Worm (Caenorhabditis elegans) whole organism, young adult: ENCODE results near the gene cpr-1.

ENCODE experiments used
- B0019.2 ChIP-seq: fragments of 200-800 bp; sonication (Bioruptor generic); conservative IDR thresholded peaks from 2 replicates; pipeline ENCODE4 v1.3.6; 2022; ENCODE audit warnings: missing genetic modification reagents, missing genetic modification characterization, missing compliant biosample characterization
- B0336.3 ChIP-seq: fragments of 200-800 bp; sonication (Bioruptor generic); IDR thresholded peaks from 2 replicates; pipeline ENCODE4 v1.3.6; 2022; ENCODE audit warnings: missing genetic modification characterization, missing compliant biosample characterization
- D2030.7 ChIP-seq: fragments of 200-800 bp; sonication (Bioruptor generic); IDR thresholded peaks from 2 replicates; pipeline ENCODE4 v1.3.6; 2022; ENCODE audit warnings: missing genetic modification reagents, missing genetic modification characterization, missing compliant biosample characterization
- F22D6.2 ChIP-seq: sonication (generic microtip); optimal IDR thresholded peaks from 2 replicates; lab custom pipeline; 2016; ENCODE audit warnings: mild to moderate bottlenecking, missing genetic modification characterization, missing compliant biosample characterization
- F23B12.7 ChIP-seq: sonication (generic microtip); optimal IDR thresholded peaks from 2 replicates; lab custom pipeline; 2017; ENCODE audit warnings: missing genetic modification characterization, mild to moderate bottlenecking, missing compliant biosample characterization, antibody characterized with exemption, moderate library complexity; ENCODE audit not compliant: insufficient read depth
- F37B4.10 ChIP-seq: fragments of 200-800 bp; sonication (Bioruptor generic); IDR thresholded peaks from 2 replicates; pipeline ENCODE4 v1.3.6; 2022; ENCODE audit warnings: missing genetic modification characterization, missing compliant biosample characterization
- F52B5.7 ChIP-seq: sonication (generic microtip); optimal IDR thresholded peaks from 2 replicates; lab custom pipeline; 2016; ENCODE audit warnings: mild to moderate bottlenecking, missing genetic modification characterization, missing compliant biosample characterization
- F57A8.1 ChIP-seq: fragments of 200-800 bp; sonication (Bioruptor generic); optimal IDR thresholded peaks from 2 replicates; lab custom pipeline; 2018; ENCODE audit warnings: mild to moderate bottlenecking, missing genetic modification characterization, moderate library complexity, missing compliant biosample characterization
- F57C9.4 ChIP-seq: sonication (generic microtip); optimal IDR thresholded peaks from 2 replicates; lab custom pipeline; 2017; ENCODE audit warnings: mild to moderate bottlenecking, missing genetic modification characterization, missing compliant biosample characterization
- K12H6.12 ChIP-seq: fragments of 200-800 bp; sonication (Bioruptor generic); optimal IDR thresholded peaks from 2 replicates; lab custom pipeline; 2018; ENCODE audit warnings: mild to moderate bottlenecking, missing genetic modification characterization, missing compliant biosample characterization
- T07F8.4 ChIP-seq: sonication (generic microtip); optimal IDR thresholded peaks from 2 replicates; lab custom pipeline; 2016; ENCODE audit warnings: mild to moderate bottlenecking, missing genetic modification characterization, moderate library complexity, missing compliant biosample characterization
- T26A5.8 ChIP-seq: sonication (generic microtip); optimal IDR thresholded peaks from 2 replicates; lab custom pipeline; 2016; ENCODE audit warnings: missing genetic modification characterization, missing compliant biosample characterization
- Y53F4B.3 ChIP-seq: fragments of 200-800 bp; sonication (Bioruptor generic); IDR thresholded peaks from 2 replicates; pipeline ENCODE4 v1.3.6; 2022; ENCODE audit warnings: missing genetic modification reagents, missing genetic modification characterization, missing compliant biosample characterization
- akir-1 ChIP-seq: fragments of 200-800 bp; sonication (Bioruptor generic); optimal IDR thresholded peaks from 2 replicates; lab custom pipeline; 2018; ENCODE audit warnings: mild to moderate bottlenecking, missing genetic modification characterization, moderate library complexity, missing compliant biosample characterization
- aptf-3 ChIP-seq: fragments of 200-800 bp; sonication (Bioruptor generic); IDR thresholded peaks from 2 replicates; pipeline ENCODE4 v1.3.6; 2022; ENCODE audit warnings: missing genetic modification characterization, missing compliant biosample characterization
- attf-5 ChIP-seq: fragments of 200-800 bp; sonication (Bioruptor generic); optimal IDR thresholded peaks from 2 replicates; lab custom pipeline; 2018; ENCODE audit warnings: mild to moderate bottlenecking, missing genetic modification characterization, missing compliant biosample characterization
- bed-1 ChIP-seq: fragments of 200-800 bp; sonication (Bioruptor generic); IDR thresholded peaks from 2 replicates; pipeline ENCODE4 v1.3.6; 2022; ENCODE audit warnings: missing genetic modification reagents, missing genetic modification characterization, missing compliant biosample characterization
- ceh-40 ChIP-seq: fragments of 200-800 bp; sonication (Bioruptor generic); IDR thresholded peaks from 2 replicates; pipeline ENCODE4 v1.3.6; 2022; ENCODE audit warnings: missing genetic modification characterization, missing compliant biosample characterization
- ceh-58 ChIP-seq: fragments of 200-800 bp; sonication (Bioruptor generic); IDR thresholded peaks from 2 replicates; pipeline ENCODE4 v1.3.6; 2022; ENCODE audit warnings: missing genetic modification characterization, missing compliant biosample characterization
- ceh-79 ChIP-seq: sonication (generic microtip); optimal IDR thresholded peaks from 2 replicates; lab custom pipeline; 2017; ENCODE audit warnings: mild to moderate bottlenecking, missing genetic modification characterization, missing compliant biosample characterization
- dpff-1 ChIP-seq: sonication (generic microtip); optimal IDR thresholded peaks from 2 replicates; lab custom pipeline; 2017; ENCODE audit warnings: mild to moderate bottlenecking, missing genetic modification characterization, missing compliant biosample characterization
- dpl-1 ChIP-seq: fragments of 150-350 bp; optimal IDR thresholded peaks from 2 replicates; lab custom pipeline; 2014; ENCODE audit warnings: missing biosample characterization, missing genetic modification reagents, missing genetic modification characterization
- efl-1 ChIP-seq: fragments of 150-350 bp; optimal IDR thresholded peaks from 2 replicates; lab custom pipeline; 2014; ENCODE audit warnings: missing biosample characterization, missing genetic modification reagents, missing genetic modification characterization
- gei-17 ChIP-seq: fragments of 200-800 bp; sonication (Bioruptor generic); optimal IDR thresholded peaks from 2 replicates; lab custom pipeline; 2018; ENCODE audit warnings: mild to moderate bottlenecking, missing genetic modification characterization, missing compliant biosample characterization
- hsf-1 ChIP-seq: fragments of 200-800 bp; sonication (Bioruptor generic); IDR thresholded peaks from 2 replicates; pipeline ENCODE4 v1.3.6; 2022; ENCODE audit warnings: missing genetic modification reagents, missing genetic modification characterization, missing compliant biosample characterization
- let-526 ChIP-seq: fragments of 200-800 bp; sonication (Bioruptor generic); IDR thresholded peaks from 2 replicates; pipeline ENCODE4 v1.3.6; 2022; ENCODE audit warnings: missing genetic modification reagents, missing genetic modification characterization, missing compliant biosample characterization
- mel-28 ChIP-seq: sonication (generic microtip); optimal IDR thresholded peaks from 2 replicates; lab custom pipeline; 2016; ENCODE audit warnings: borderline replicate concordance, mild to moderate bottlenecking, missing genetic modification characterization, missing compliant biosample characterization
- nfya-1 ChIP-seq: sonication (generic microtip); optimal IDR thresholded peaks from 2 replicates; lab custom pipeline; 2017; ENCODE audit warnings: antibody characterized with exemption, missing compliant biosample characterization, missing genetic modification characterization, borderline replicate concordance; ENCODE audit not compliant: insufficient read depth
- nhr-120 ChIP-seq: fragments of 200-800 bp; sonication (Bioruptor generic); IDR thresholded peaks from 2 replicates; pipeline ENCODE4 v1.3.6; 2022; ENCODE audit warnings: missing genetic modification characterization, missing compliant biosample characterization
- nhr-179 ChIP-seq: sonication (generic microtip); optimal IDR thresholded peaks from 2 replicates; lab custom pipeline; 2016; ENCODE audit warnings: mild to moderate bottlenecking, missing genetic modification characterization, missing compliant biosample characterization
- nhr-27 ChIP-seq: fragments of 200-800 bp; sonication (Bioruptor generic); optimal IDR thresholded peaks from 2 replicates; lab custom pipeline; 2018; ENCODE audit warnings: mild to moderate bottlenecking, missing genetic modification characterization, moderate library complexity, missing compliant biosample characterization
- nhr-80 ChIP-seq: sonication (generic microtip); optimal IDR thresholded peaks from 2 replicates; lab custom pipeline; 2016; ENCODE audit warnings: missing genetic modification characterization, missing compliant biosample characterization
- pbrm-1 ChIP-seq: fragments of 200-800 bp; sonication (Bioruptor generic); IDR thresholded peaks from 2 replicates; pipeline ENCODE4 v1.3.6; 2022; ENCODE audit warnings: missing genetic modification reagents, missing genetic modification characterization, missing compliant biosample characterization
- rec-8 ChIP-seq, 2 experiments: sonication (generic microtip); optimal IDR thresholded peaks; 2 replicates each; lab custom pipeline; 2016; ENCODE audit warnings: mild to moderate bottlenecking in 2 of 2, missing genetic modification characterization in 2 of 2, missing genetic modification reagents in 2 of 2, missing genotype in 2 of 2, missing biosample characterization in 1 of 2, missing compliant biosample characterization in 1 of 2, moderate library complexity in 1 of 2
- snpc-1.3 ChIP-seq: sonication (generic microtip); optimal IDR thresholded peaks from 2 replicates; lab custom pipeline; 2017; ENCODE audit warnings: missing genetic modification characterization, mild to moderate bottlenecking, missing compliant biosample characterization, antibody characterized with exemption, moderate library complexity, missing genotype, missing genetic modification reagents; ENCODE audit not compliant: insufficient read depth
- tbx-9 ChIP-seq: sonication (generic microtip); optimal IDR thresholded peaks from 2 replicates; lab custom pipeline; 2016; ENCODE audit warnings: borderline replicate concordance, missing genetic modification characterization, inconsistent platforms, missing compliant biosample characterization
- tlf-1 ChIP-seq: fragments of 200-800 bp; sonication (Bioruptor generic); optimal IDR thresholded peaks from 2 replicates; lab custom pipeline; 2018; ENCODE audit warnings: mild to moderate bottlenecking, missing genetic modification characterization, missing compliant biosample characterization
- xnd-1 ChIP-seq: sonication (generic microtip); optimal IDR thresholded peaks from 2 replicates; lab custom pipeline; 2016; ENCODE audit warnings: missing genotype, missing genetic modification reagents, missing genetic modification characterization, missing compliant biosample characterization
- zim-3 ChIP-seq: sonication (generic microtip); optimal IDR thresholded peaks from 2 replicates; lab custom pipeline; 2017; ENCODE audit warnings: mild to moderate bottlenecking, missing genetic modification characterization, moderate library complexity, missing compliant biosample characterization
- ztf-6 ChIP-seq: fragments of 200-800 bp; sonication (Bioruptor generic); IDR thresholded peaks from 2 replicates; pipeline ENCODE4 v1.3.6; 2022; ENCODE audit warnings: missing genetic modification reagents, missing genetic modification characterization, missing compliant biosample characterization

cpr-1 gene

ce11 chrV:11945429-11945828 lies 29.9 kb upstream of the cpr-1 start:
- TF ChIP-seq nhr-27 (tag; lab: Kevin White, UChicago): no peak
- no peak for TF ChIP-seq efl-1 (GFP tag; lab: Kevin White, UChicago)
- TF ChIP-seq K12H6.12: no peak
- TF ChIP-seq ceh-40: no peak
- no peak for TF ChIP-seq ceh-58 (GFP tag; lab: Robert Waterston, UW)
- TF ChIP-seq Y53F4B.3 (GFP tag; lab: Robert Waterston, UW): no peak
- no peak for TF ChIP-seq dpl-1 (GFP tag; lab: Kevin White, UChicago)
- no peak for TF ChIP-seq attf-5 (GFP tag; lab: Kevin White, UChicago)
- no peak for TF ChIP-seq F23B12.7 (tag; lab: Kevin White, UChicago)
- TF ChIP-seq ztf-6 (GFP tag; lab: Robert Waterston, UW): no peak
- TF ChIP-seq T26A5.8 (tag; lab: Kevin White, UChicago): no peak
- no peak for TF ChIP-seq B0019.2
- no peak for TF ChIP-seq nfya-1 (tag; lab: Kevin White, UChicago)
- TF ChIP-seq ceh-79 (tag; lab: Kevin White, UChicago): no peak

- no peak for TF ChIP-seq B0336.3 (GFP tag; lab: Robert Waterston, UW)
- TF ChIP-seq ceh-58 (GFP tag; lab: Robert Waterston, UW): no peak
- TF ChIP-seq xnd-1: no peak
Measured at ce11 chrV:11946818-11947217, 28.5 kb upstream of the cpr-1 start.

ce11 chrV:11947414-11947954 lies 27.9 kb upstream of the cpr-1 start:
- TF ChIP-seq dpff-1 (tag; lab: Kevin White, UChicago) (no peak), nhr-120 (GFP tag; lab: Robert Waterston, UW) (no peak), rec-8 (tag; optimal IDR thresholded peaks at IDR 0.05; lab: Kevin White, UChicago) (no peak), nfya-1 (tag; lab: Kevin White, UChicago) (no peak), ceh-58 (GFP tag; lab: Robert Waterston, UW) (no peak), tlf-1 (GFP tag; lab: Kevin White, UChicago) (no peak), akir-1 (no peak), F57A8.1 (GFP tag; lab: Kevin White, UChicago) (no peak), F57C9.4 (tag; lab: Kevin White, UChicago) (no peak), D2030.7 (GFP tag; lab: Robert Waterston, UW) (no peak), T07F8.4 (no peak), B0336.3 (GFP tag; lab: Robert Waterston, UW) (no peak), ceh-40 (no peak), F37B4.10 (GFP tag; lab: Robert Waterston, UW) (no peak), hsf-1 (GFP tag; lab: Robert Waterston, UW) (no peak), mel-28 (tag; lab: Kevin White, UChicago) (no peak), efl-1 (GFP tag; lab: Kevin White, UChicago) (no peak)
- TF ChIP-seq, all 124 proteins: peak for 0

ce11 chrV:11948581-11948980 lies 26.8 kb upstream of the cpr-1 start:
- TF ChIP-seq let-526 (GFP tag; lab: Robert Waterston, UW): no peak
- no peak for TF ChIP-seq F37B4.10 (GFP tag; lab: Robert Waterston, UW)
- TF ChIP-seq hsf-1 (GFP tag; lab: Robert Waterston, UW): no peak
- no peak for TF ChIP-seq nhr-179 (tag; lab: Kevin White, UChicago)
- TF ChIP-seq F52B5.7 (tag; lab: Kevin White, UChicago): no peak
- TF ChIP-seq ceh-79 (tag; lab: Kevin White, UChicago): no peak
- no peak for TF ChIP-seq snpc-1.3 (tag; lab: Kevin White, UChicago)
- no peak for TF ChIP-seq tbx-9
- no peak for TF ChIP-seq dpff-1 (tag; lab: Kevin White, UChicago)
- no peak for TF ChIP-seq bed-1 (GFP tag; lab: Robert Waterston, UW)
- TF ChIP-seq D2030.7 (GFP tag; lab: Robert Waterston, UW): no peak
- TF ChIP-seq gei-17 (GFP tag; lab: Kevin White, UChicago): no peak
- no peak for TF ChIP-seq nhr-80
- no peak for TF ChIP-seq aptf-3 (GFP tag; lab: Robert Waterston, UW)
- TF ChIP-seq T07F8.4: no peak
- TF ChIP-seq zim-3 (tag; lab: Kevin White, UChicago): no peak
- TF ChIP-seq pbrm-1: no peak
- no peak for TF ChIP-seq F22D6.2 (tag; lab: Kevin White, UChicago)
